Worm (Caenorhabditis elegans) whole organism, early embryonic: Measurements from ENCODE around the gene F36F12.2.

Experiments
- B0310.2 ChIP-seq: sonication (generic microtip); optimal IDR thresholded peaks from 2 replicates; lab custom pipeline; 2016; ENCODE audit warnings: mild to moderate bottlenecking, missing genetic modification characterization, missing compliant biosample characterization
- F13C5.2 ChIP-seq: sonication (generic microtip); optimal IDR thresholded peaks from 2 replicates; lab custom pipeline; 2017; ENCODE audit warnings: mild to moderate bottlenecking, missing genetic modification characterization, inconsistent platforms, missing compliant biosample characterization
- aly-1 ChIP-seq: sonication (generic microtip); optimal IDR thresholded peaks from 2 replicates; lab custom pipeline; 2016; ENCODE audit warnings: missing genetic modification characterization, missing compliant biosample characterization
- ama-1 ChIP-seq: fragments of 150-350 bp; optimal IDR thresholded peaks from 2 replicates; lab custom pipeline; 2014
- ceh-13 ChIP-seq: fragments of 200-800 bp; sonication (Bioruptor generic); optimal IDR thresholded peaks from 2 replicates; lab custom pipeline; 2018; ENCODE audit warnings: mild to moderate bottlenecking, missing genetic modification characterization, missing compliant biosample characterization
- ceh-36 ChIP-seq: sonication (generic microtip); optimal IDR thresholded peaks from 2 replicates; lab custom pipeline; 2016; ENCODE audit warnings: missing genetic modification characterization, inconsistent platforms, missing compliant biosample characterization
- ets-7 ChIP-seq: sonication (generic microtip); optimal IDR thresholded peaks from 2 replicates; lab custom pipeline; 2016; ENCODE audit warnings: missing genotype, missing genetic modification characterization, missing compliant biosample characterization
- flt-1 ChIP-seq: fragments of 200-800 bp; sonication (Bioruptor generic); IDR thresholded peaks from 2 replicates; pipeline ENCODE4 v1.3.6; 2022; ENCODE audit warnings: missing genetic modification characterization, missing compliant biosample characterization
- hmbx-1 ChIP-seq: sonication (generic microtip); optimal IDR thresholded peaks from 2 replicates; lab custom pipeline; 2016; ENCODE audit warnings: mild to moderate bottlenecking, missing genetic modification characterization, missing compliant biosample characterization
- hmg-4 ChIP-seq: fragments of 200-800 bp; sonication (Bioruptor generic); optimal IDR thresholded peaks from 2 replicates; lab custom pipeline; 2018; ENCODE audit warnings: mild to moderate bottlenecking, missing genetic modification characterization, missing compliant biosample characterization
- hnd-1 ChIP-seq: sonication (generic microtip); optimal IDR thresholded peaks from 2 replicates; lab custom pipeline; 2016; ENCODE audit warnings: missing genetic modification characterization, missing compliant biosample characterization
- pes-1 ChIP-seq: fragments of 200-800 bp; sonication (Bioruptor generic); IDR thresholded peaks from 2 replicates; pipeline ENCODE4 v1.3.6; 2022; ENCODE audit warnings: missing genetic modification reagents, missing genetic modification characterization, missing compliant biosample characterization
- scrt-1 ChIP-seq: fragments of 200-800 bp; sonication (Bioruptor generic); IDR thresholded peaks from 2 replicates; pipeline ENCODE4 v1.3.6; 2022; ENCODE audit warnings: missing genetic modification characterization, missing compliant biosample characterization
- sea-1 ChIP-seq: fragments of 200-800 bp; sonication (Bioruptor generic); conservative IDR thresholded peaks from 2 replicates; pipeline ENCODE4 v1.3.6; 2022; ENCODE audit warnings: missing genetic modification characterization, missing compliant biosample characterization
- tbx-11 ChIP-seq: fragments of 200-800 bp; sonication (Bioruptor generic); IDR thresholded peaks from 2 replicates; pipeline ENCODE4 v1.3.6; 2022; ENCODE audit warnings: missing genetic modification characterization, missing compliant biosample characterization
- tbx-37 ChIP-seq: fragments of 200-800 bp; sonication (Bioruptor generic); conservative IDR thresholded peaks from 2 replicates; pipeline ENCODE4 v1.3.6; 2022; ENCODE audit warnings: missing genetic modification reagents, missing genetic modification characterization, missing compliant biosample characterization
- tra-4 ChIP-seq: sonication (generic microtip); optimal IDR thresholded peaks from 2 replicates; lab custom pipeline; 2017; ENCODE audit warnings: missing genetic modification characterization, missing compliant biosample characterization

Gene F36F12.2

DNA sequence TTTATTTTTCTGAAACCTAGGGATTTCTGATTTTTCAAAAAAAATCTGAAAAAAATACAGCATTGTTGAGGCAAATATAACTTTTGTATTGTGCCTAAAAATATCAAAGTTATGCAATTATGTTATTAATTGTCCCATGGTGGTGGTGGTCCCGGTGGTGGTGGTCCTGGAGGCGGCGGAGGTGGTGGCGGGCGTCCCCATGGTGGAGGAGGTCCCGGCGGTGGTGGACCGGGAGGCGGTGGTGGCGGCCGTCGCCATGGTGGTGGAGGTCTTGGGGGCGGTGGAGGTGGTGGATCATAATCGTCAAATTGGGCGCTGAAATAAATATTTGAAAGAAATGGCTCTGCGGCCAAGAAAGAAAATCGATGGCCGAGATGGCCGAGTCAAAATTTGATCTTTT lies 44.3 kb downstream of the F36F12.2 start:
- TF ChIP-seq F13C5.2 (no peak), scrt-1 (GFP tag; lab: Robert Waterston, UW) (0 out of 2 replicates have a peak, but pooled peaks have one; percentile 48), ceh-13 (GFP tag; lab: Kevin White, UChicago) (no peak)

DNA sequence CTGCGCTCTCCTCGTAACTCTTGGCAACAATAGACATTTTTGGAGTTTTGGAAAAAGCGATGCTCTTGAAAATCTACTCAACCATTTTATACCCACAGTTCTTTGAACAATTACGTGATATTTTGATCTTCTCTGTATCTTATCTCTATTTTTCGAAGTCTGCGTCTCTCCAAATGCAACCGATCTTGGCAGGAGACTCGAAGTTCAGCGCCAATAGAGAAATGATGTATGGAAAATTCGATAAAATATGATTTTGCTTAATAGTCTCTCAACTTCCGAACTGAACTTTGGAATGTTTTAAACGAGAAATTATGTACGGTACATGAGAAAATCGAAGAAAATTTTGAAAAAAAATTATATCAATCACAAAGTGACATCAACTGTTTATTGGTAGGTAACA lies 45.0 kb downstream of the F36F12.2 start, which contains the start of gene comt-4:
Gene comt-4, minus strand, starts transcription at position 50 of the 400 bp plus-strand sequence.
- TF ChIP-seq ceh-13 (GFP tag; lab: Kevin White, UChicago) (no peak), scrt-1 (GFP tag; lab: Robert Waterston, UW) (no peak), F13C5.2 (no peak), sea-1 (GFP tag; lab: Robert Waterston, UW) (no peak), tbx-11 (GFP tag; lab: Robert Waterston, UW) (no peak), tra-4 (no peak), hmbx-1 (no peak), pes-1 (no peak), aly-1 (tag; lab: Kevin White, UChicago) (no peak), B0310.2 (tag; lab: Kevin White, UChicago) (no peak), tbx-37 (GFP tag; lab: Robert Waterston, UW) (no peak), ama-1 (lab: Kevin White, UChicago) (no peak), flt-1 (no peak), ceh-36 (tag; lab: Kevin White, UChicago) (no peak), hnd-1 (no peak), hmg-4 (GFP tag; lab: Kevin White, UChicago) (no peak), ets-7 (tag; lab: Kevin White, UChicago) (no peak)

DNA sequence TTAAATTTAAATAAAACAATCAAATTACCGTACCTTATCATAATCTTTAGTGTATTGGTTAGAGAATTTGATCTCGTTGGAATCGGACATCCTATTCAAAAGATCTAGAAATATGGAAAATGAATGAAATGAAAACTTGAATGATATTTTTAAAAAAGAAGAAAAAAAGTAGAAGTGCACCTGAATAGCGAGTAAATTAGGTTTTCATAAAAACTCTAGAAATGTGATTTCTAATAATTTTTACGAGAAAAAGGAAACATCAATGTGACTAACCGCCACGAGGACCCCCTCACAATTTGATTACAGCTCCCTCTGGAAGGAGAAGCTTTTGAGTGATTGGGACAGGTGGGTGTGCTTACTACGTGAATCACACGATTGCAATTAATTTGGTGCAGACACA lies 49.1 kb downstream of the F36F12.2 start, which contains the start of gene Y40B10A.5:
Gene Y40B10A.5, minus strand, starts transcription at position 101 of the 400 bp plus-strand sequence.
- TF ChIP-seq F13C5.2 (no peak), flt-1 (no peak), ceh-13 (GFP tag; lab: Kevin White, UChicago) (no peak), pes-1 (no peak), ama-1 (lab: Kevin White, UChicago) (no peak), B0310.2 (tag; lab: Kevin White, UChicago) (no peak), aly-1 (tag; lab: Kevin White, UChicago) (no peak), hnd-1 (no peak)
